Fruit fly (Drosophila melanogaster) whole organism, prepupa: ENCODE measurements around the gene BG642312.
A peak's percentile ranks its signal among the peaks of the same experiment; 100 is the strongest.

Experiments used
- Blimp-1 ChIP-seq: fragments of 200-800 bp; sonication (Bioruptor generic); optimal IDR thresholded peaks from 3 replicates; lab custom pipeline; 2017; ENCODE audit warnings: missing biosample characterization, missing genetic modification characterization, mild to moderate bottlenecking, moderate library complexity, missing genetic modification reagents
- CG10631 ChIP-seq: fragments of 200-800 bp; sonication (Bioruptor generic); optimal IDR thresholded peaks from 2 replicates; lab custom pipeline; 2016; ENCODE audit warnings: missing biosample characterization, missing genetic modification characterization
- CG11762 ChIP-seq: fragments of 200-800 bp; sonication (Bioruptor generic); optimal IDR thresholded peaks from 3 replicates; lab custom pipeline; 2016; ENCODE audit warnings: missing biosample characterization, missing genetic modification characterization; ENCODE audit not compliant: insufficient read depth
- CG15336 ChIP-seq: fragments of 200-800 bp; sonication (Bioruptor generic); IDR thresholded peaks from 2 replicates; pipeline ENCODE4 v1.3.6; 2022; ENCODE audit warnings: missing biosample characterization, missing genetic modification characterization
- CG1621 ChIP-seq: fragments of 200-800 bp; sonication (Bioruptor generic); optimal IDR thresholded peaks from 3 replicates; lab custom pipeline; 2018; ENCODE audit warnings: missing biosample characterization, mild to moderate bottlenecking, missing genetic modification characterization
- CG16779 ChIP-seq: fragments of 200-800 bp; sonication (Bioruptor generic); optimal IDR thresholded peaks from 3 replicates; lab custom pipeline; 2017; ENCODE audit warnings: missing biosample characterization, mild to moderate bottlenecking, missing genetic modification characterization
- CG3032 ChIP-seq: fragments of 200-800 bp; optimal IDR thresholded peaks from 2 replicates; lab custom pipeline; 2019; ENCODE audit warnings: missing biosample characterization, mild to moderate bottlenecking, missing genetic modification characterization, moderate library complexity
- CG31627 ChIP-seq: fragments of 200-800 bp; sonication (Bioruptor generic); optimal IDR thresholded peaks from 3 replicates; lab custom pipeline; 2016; ENCODE audit warnings: missing biosample characterization, missing genetic modification characterization
- CG32006 ChIP-seq: fragments of 200-800 bp; sonication (Bioruptor generic); optimal IDR thresholded peaks from 3 replicates; lab custom pipeline; 2017; ENCODE audit warnings: missing biosample characterization, mild to moderate bottlenecking, missing genetic modification characterization
- CG34406 ChIP-seq: fragments of 200-800 bp; sonication (Bioruptor generic); optimal IDR thresholded peaks from 3 replicates; lab custom pipeline; 2016; ENCODE audit warnings: missing biosample characterization, missing genetic modification characterization
- CG4318 ChIP-seq: fragments of 200-800 bp; sonication (Bioruptor generic); optimal IDR thresholded peaks from 3 replicates; lab custom pipeline; 2017; ENCODE audit warnings: missing biosample characterization, mild to moderate bottlenecking, missing genetic modification characterization
- CG6792 ChIP-seq: fragments of 200-800 bp; sonication (Bioruptor generic); optimal IDR thresholded peaks from 3 replicates; lab custom pipeline; 2016; ENCODE audit warnings: missing biosample characterization, missing genetic modification characterization
- CG6808 ChIP-seq: fragments of 200-800 bp; sonication (Bioruptor generic); optimal IDR thresholded peaks from 3 replicates; lab custom pipeline; 2017; ENCODE audit warnings: missing biosample characterization, missing genetic modification characterization, mild to moderate bottlenecking, moderate library complexity, missing genetic modification reagents
- CG6854 ChIP-seq: fragments of 200-800 bp; sonication (Bioruptor generic); optimal IDR thresholded peaks from 2 replicates; lab custom pipeline; 2017; ENCODE audit warnings: missing biosample characterization, mild to moderate bottlenecking, missing genetic modification characterization
- CG8632 ChIP-seq: fragments of 200-800 bp; sonication (Bioruptor generic); optimal IDR thresholded peaks from 3 replicates; lab custom pipeline; 2016; ENCODE audit warnings: missing biosample characterization, missing genetic modification characterization
- CG9139 ChIP-seq: fragments of 200-800 bp; sonication (Bioruptor generic); optimal IDR thresholded peaks from 3 replicates; lab custom pipeline; 2017; ENCODE audit warnings: missing biosample characterization, mild to moderate bottlenecking, missing genetic modification characterization
- Eip75B ChIP-seq: fragments of 200-800 bp; sonication (Bioruptor generic); optimal IDR thresholded peaks from 3 replicates; lab custom pipeline; 2016; ENCODE audit warnings: missing biosample characterization, missing genetic modification characterization
- Eip93F ChIP-seq: fragments of 200-800 bp; sonication (Bioruptor generic); optimal IDR thresholded peaks from 2 replicates; lab custom pipeline; 2016; ENCODE audit warnings: missing biosample characterization, mild to moderate bottlenecking, missing genetic modification characterization
- Ets96B ChIP-seq: fragments of 200-800 bp; optimal IDR thresholded peaks from 2 replicates; lab custom pipeline; 2019; ENCODE audit warnings: missing biosample characterization, mild to moderate bottlenecking, missing genetic modification characterization, moderate library complexity
- Gug ChIP-seq: fragments of 200-800 bp; sonication (Bioruptor generic); IDR thresholded peaks from 2 replicates; pipeline ENCODE4 v1.3.6; 2022; ENCODE audit warnings: missing biosample characterization, missing genetic modification characterization
- Hr38 ChIP-seq: sonication (Bioruptor generic); optimal IDR thresholded peaks from 2 replicates; lab custom pipeline; 2016; ENCODE audit warnings: missing biosample characterization, missing genetic modification characterization
- Hr39 ChIP-seq: fragments of 200-800 bp; sonication (Bioruptor generic); optimal IDR thresholded peaks from 2 replicates; lab custom pipeline; 2016; ENCODE audit warnings: missing biosample characterization, missing genetic modification characterization
- Hr4 ChIP-seq: fragments of 200-800 bp; sonication (Bioruptor generic); optimal IDR thresholded peaks from 3 replicates; lab custom pipeline; 2016; ENCODE audit warnings: missing biosample characterization, missing genetic modification characterization
- OdsH ChIP-seq: fragments of 200-800 bp; sonication (Bioruptor generic); optimal IDR thresholded peaks from 3 replicates; lab custom pipeline; 2016; ENCODE audit warnings: missing biosample characterization, missing genetic modification characterization
- Sox14 ChIP-seq: fragments of 200-800 bp; sonication (Bioruptor generic); optimal IDR thresholded peaks from 3 replicates; lab custom pipeline; 2016; ENCODE audit warnings: missing biosample characterization, missing genetic modification characterization
- Sox15 ChIP-seq: fragments of 200-800 bp; sonication (Bioruptor generic); optimal IDR thresholded peaks from 3 replicates; lab custom pipeline; 2016; ENCODE audit warnings: missing biosample characterization, missing genetic modification characterization
- achi ChIP-seq: fragments of 200-800 bp; sonication (Bioruptor generic); optimal IDR thresholded peaks from 3 replicates; lab custom pipeline; 2016; ENCODE audit warnings: missing biosample characterization, missing genetic modification characterization
- acj6 ChIP-seq: fragments of 200-800 bp; sonication (Bioruptor generic); optimal IDR thresholded peaks from 3 replicates; lab custom pipeline; 2016; ENCODE audit warnings: missing biosample characterization, missing genetic modification characterization
- dsx ChIP-seq: fragments of 200-800 bp; optimal IDR thresholded peaks from 3 replicates; lab custom pipeline; 2019; ENCODE audit warnings: missing biosample characterization, mild to moderate bottlenecking, missing genetic modification characterization, moderate library complexity; ENCODE audit not compliant: poor library complexity, severe bottlenecking
- eg ChIP-seq: fragments of 200-800 bp; sonication (Bioruptor generic); IDR thresholded peaks from 3 replicates; pipeline ENCODE4 v1.3.6; 2022; ENCODE audit warnings: missing biosample characterization, missing genetic modification characterization
- esn ChIP-seq: fragments of 200-800 bp; sonication (Bioruptor generic); optimal IDR thresholded peaks from 2 replicates; lab custom pipeline; 2016; ENCODE audit warnings: missing biosample characterization, mild to moderate bottlenecking, missing genetic modification characterization, moderate library complexity
- fd59A ChIP-seq: fragments of 200-800 bp; sonication (Bioruptor generic); optimal IDR thresholded peaks from 2 replicates; lab custom pipeline; 2017; ENCODE audit warnings: missing biosample characterization, mild to moderate bottlenecking, missing genetic modification characterization, missing genetic modification reagents
- fd85E ChIP-seq: fragments of 200-800 bp; sonication (Bioruptor generic); optimal IDR thresholded peaks from 3 replicates; lab custom pipeline; 2016; ENCODE audit warnings: missing biosample characterization, missing genetic modification characterization
- fkh ChIP-seq: fragments of 200-800 bp; sonication (Bioruptor generic); optimal IDR thresholded peaks from 3 replicates; lab custom pipeline; 2017; ENCODE audit warnings: missing biosample characterization, mild to moderate bottlenecking, missing genetic modification characterization, moderate library complexity
- net ChIP-seq: fragments of 200-800 bp; sonication (Bioruptor generic); optimal IDR thresholded peaks from 3 replicates; lab custom pipeline; 2016; ENCODE audit warnings: missing biosample characterization, missing genetic modification characterization
- svp ChIP-seq: fragments of 200-800 bp; sonication (Bioruptor generic); peaks from one replicate; lab custom pipeline; 2016; ENCODE audit warnings: missing biosample characterization, missing genetic modification characterization
- topi ChIP-seq: fragments of 200-800 bp; sonication (Bioruptor generic); optimal IDR thresholded peaks from 3 replicates; lab custom pipeline; 2016; ENCODE audit warnings: missing biosample characterization, missing genetic modification characterization

BG642312 gene

DNA sequence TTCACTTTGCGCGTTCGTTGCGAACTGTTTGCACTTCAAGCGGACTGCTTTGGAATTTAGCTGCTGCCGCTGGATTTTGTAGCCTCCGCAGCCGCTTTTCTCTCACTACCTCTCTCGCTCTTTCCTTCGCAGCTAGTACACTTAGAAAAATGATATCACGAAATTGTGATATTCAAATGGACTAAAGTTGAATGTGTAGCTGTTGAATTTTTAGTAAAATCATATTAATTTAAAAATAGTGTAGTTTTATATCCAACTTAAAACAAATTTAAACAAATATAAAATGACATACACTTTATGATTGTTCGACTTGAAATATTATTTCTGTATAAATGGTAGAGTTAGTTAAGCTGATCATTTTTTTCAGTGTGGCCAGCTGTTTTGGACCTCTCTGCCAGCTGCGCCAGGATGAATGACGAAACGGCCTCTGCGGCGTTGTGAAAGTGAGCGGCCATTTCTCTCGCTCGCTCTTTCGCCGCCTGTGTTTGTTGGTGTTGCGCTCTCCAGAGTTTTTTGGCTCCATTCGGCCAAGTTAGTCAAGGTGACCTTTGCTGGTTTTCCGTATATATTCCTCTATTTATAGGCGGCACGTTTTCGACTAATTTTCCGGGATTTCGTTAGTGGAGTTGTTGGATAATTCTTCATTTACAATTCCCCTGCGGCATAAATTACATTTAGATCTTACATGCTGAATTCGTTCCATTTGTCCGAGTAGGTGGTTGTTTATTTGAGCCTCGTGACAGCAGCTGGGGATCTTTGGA, 29.6 kb upstream of the BG642312 start, which contains the start of gene Ldh (continued):
- peak; percentile 98 for TF ChIP-seq CG34406 (GFP tag; lab: Kevin White, UChicago)
- peak; percentile 97 for TF ChIP-seq CG8632 (GFP tag; lab: Kevin White, UChicago)
- peak; percentile 91 for TF ChIP-seq Sox15 (GFP tag; lab: Kevin White, UChicago)
- TF ChIP-seq fd85E (GFP tag; lab: Kevin White, UChicago) = peak; percentile 71
- TF ChIP-seq OdsH (GFP tag; lab: Kevin White, UChicago) = peak; percentile 96
- peak; percentile 95 for TF ChIP-seq CG3032
- peak; percentile 86 for TF ChIP-seq fd59A (GFP tag; lab: Kevin White, UChicago)
- TF ChIP-seq CG15336 (GFP tag; lab: Robert Waterston, UW) = peak; percentile 99
- peak; percentile 95 for TF ChIP-seq Eip75B
- peak; percentile 95 for TF ChIP-seq CG6792
- peak; percentile 74 for TF ChIP-seq CG1621
- peak; percentile 95 for TF ChIP-seq CG31627 (GFP tag; lab: Kevin White, UChicago)
- TF ChIP-seq CG9139 (GFP tag; lab: Kevin White, UChicago) = peak; percentile 79
- peak; percentile 99 for TF ChIP-seq esn (GFP tag; lab: Kevin White, UChicago)
- TF ChIP-seq topi (GFP tag; lab: Kevin White, UChicago) = peak; percentile 98
- TF ChIP-seq Hr4 (GFP tag; lab: Kevin White, UChicago) = peak; percentile 98

- no peak for TF ChIP-seq Gug (GFP tag; lab: Robert Waterston, UW)
- TF ChIP-seq Hr38 (GFP tag; lab: Kevin White, UChicago) = no peak
- TF ChIP-seq fkh (GFP tag; lab: Kevin White, UChicago) = no peak
- TF ChIP-seq CG4318 (GFP tag; lab: Kevin White, UChicago) = no peak
- no peak for TF ChIP-seq net (GFP tag; lab: Kevin White, UChicago)
- no peak for TF ChIP-seq CG1621
- TF ChIP-seq achi (GFP tag; lab: Kevin White, UChicago) = no peak
- no peak for TF ChIP-seq acj6
- TF ChIP-seq Hr39 (GFP tag; lab: Kevin White, UChicago) = no peak
- TF ChIP-seq Blimp-1 = no peak
- no peak for TF ChIP-seq CG16779 (tag; lab: Kevin White, UChicago)
- TF ChIP-seq CG11762 (GFP tag; lab: Kevin White, UChicago) = no peak
Observed at dm6 chr3L:6262076-6262504, 28.9 kb upstream of the BG642312 start.

- TF ChIP-seq CG15336 (GFP tag; lab: Robert Waterston, UW) (no peak), CG4318 (GFP tag; lab: Kevin White, UChicago) (no peak), CG10631 (GFP tag; lab: Kevin White, UChicago) (no peak), fd85E (GFP tag; lab: Kevin White, UChicago) (no peak), Hr38 (GFP tag; lab: Kevin White, UChicago) (no peak)
Observed at dm6 chr3L:6261230-6261629, 28.0 kb upstream of the BG642312 start.

- TF ChIP-seq svp (GFP tag; lab: Kevin White, UChicago) = no peak
- TF ChIP-seq esn (GFP tag; lab: Kevin White, UChicago) = no peak
- no peak for TF ChIP-seq CG3032
- no peak for TF ChIP-seq Eip93F (GFP tag; lab: Kevin White, UChicago)
- no peak for TF ChIP-seq CG32006 (GFP tag; lab: Kevin White, UChicago)
- no peak for TF ChIP-seq Ets96B (tag; lab: Kevin White, UChicago)
- TF ChIP-seq net (GFP tag; lab: Kevin White, UChicago) = no peak
- TF ChIP-seq CG6854 (GFP tag; lab: Kevin White, UChicago) = no peak
- no peak for TF ChIP-seq CG6808
- no peak for TF ChIP-seq dsx (GFP tag; lab: Kevin White, UChicago)
- no peak for TF ChIP-seq CG9139 (GFP tag; lab: Kevin White, UChicago)
- TF ChIP-seq topi (GFP tag; lab: Kevin White, UChicago) = no peak
- TF ChIP-seq Sox14 (GFP tag; lab: Kevin White, UChicago) = no peak
- no peak for TF ChIP-seq CG1621
- TF ChIP-seq CG15336 (GFP tag; lab: Robert Waterston, UW) = no peak
- no peak for TF ChIP-seq acj6
- no peak for TF ChIP-seq Hr39 (GFP tag; lab: Kevin White, UChicago)
- TF ChIP-seq Blimp-1 = no peak
- TF ChIP-seq eg (GFP tag; lab: Robert Waterston, UW) = no peak
Observed at dm6 chr3L:6258660-6259059, 25.5 kb upstream of the BG642312 start, which contains the start of gene CG10163. Gene CG10163, minus strand, starts transcription at chr3L:6258760.
